Worm (Caenorhabditis elegans) whole organism, L4 larva: ENCODE data around the gene act-2.
A peak's percentile ranks its signal among the peaks of the same experiment; 100 is the strongest.

ENCODE experiments used
- F44E2.7 ChIP-seq: fragments of 200-800 bp; sonication (Bioruptor generic); IDR thresholded peaks from 2 replicates; pipeline ENCODE4 v2.1.2; 2022; ENCODE audit warnings: missing genetic modification characterization, missing compliant biosample characterization
- Y105C5A.15 ChIP-seq: fragments of 200-800 bp; sonication (Bioruptor generic); IDR thresholded peaks from 2 replicates; pipeline ENCODE4 v1.3.6; 2022; ENCODE audit warnings: missing genetic modification characterization, missing compliant biosample characterization
- Y48G9A.11 ChIP-seq: fragments of 200-800 bp; sonication (Bioruptor generic); IDR thresholded peaks from 2 replicates; pipeline ENCODE4 v1.3.6; 2022; ENCODE audit warnings: missing genetic modification reagents, missing genetic modification characterization, missing compliant biosample characterization
- Y75B8A.6 ChIP-seq: fragments of 200-800 bp; sonication (Bioruptor generic); IDR thresholded peaks from 2 replicates; pipeline ENCODE4 v1.3.6; 2022; ENCODE audit warnings: missing genetic modification reagents, missing genetic modification characterization, missing compliant biosample characterization
- aha-1 ChIP-seq: fragments of 150-350 bp; peaks from one replicate; lab custom pipeline; 2014; ENCODE audit warnings: missing biosample characterization, missing genetic modification characterization
- ama-1 ChIP-seq: fragments of 150-350 bp; optimal IDR thresholded peaks from 2 replicates; lab custom pipeline; 2014; ENCODE audit warnings: inconsistent platforms, mixed read lengths
- arid-1 ChIP-seq: fragments of 200-800 bp; sonication (Bioruptor generic); conservative IDR thresholded peaks from 2 replicates; pipeline ENCODE4 v1.3.6; 2022; ENCODE audit warnings: missing genetic modification reagents, missing genetic modification characterization, missing compliant biosample characterization
- attf-4 ChIP-seq: sonication (generic microtip); optimal IDR thresholded peaks from 3 replicates; lab custom pipeline; 2017; ENCODE audit warnings: missing biosample characterization, missing genetic modification characterization
- ceh-28 ChIP-seq: fragments of 150-350 bp; optimal IDR thresholded peaks from 2 replicates; lab custom pipeline; 2014; ENCODE audit warnings: missing biosample characterization, missing genetic modification reagents, missing genetic modification characterization
- ceh-62 ChIP-seq: sonication (generic microtip); optimal IDR thresholded peaks from 2 replicates; lab custom pipeline; 2017; ENCODE audit warnings: missing biosample characterization, missing genetic modification characterization
- ces-1 ChIP-seq: fragments of 150-350 bp; sonication (generic microtip); optimal IDR thresholded peaks from 4 replicates; lab custom pipeline; 2014; ENCODE audit warnings: missing biosample characterization, missing genetic modification reagents, missing genetic modification characterization
- ctbp-1 ChIP-seq: fragments of 200-800 bp; sonication (Bioruptor generic); IDR thresholded peaks from 2 replicates; pipeline ENCODE4 v1.3.6; 2022; ENCODE audit warnings: missing genetic modification reagents, missing genetic modification characterization, missing compliant biosample characterization
- daf-12 ChIP-seq: fragments of 150-350 bp; optimal IDR thresholded peaks from 2 replicates; lab custom pipeline; 2014; ENCODE audit warnings: missing biosample characterization, missing genetic modification reagents, missing genetic modification characterization
- daf-16 ChIP-seq, 3 experiments: sonication (generic microtip); optimal IDR thresholded peaks; 2 replicates each; lab custom pipeline; 2016 to 2017; ENCODE audit warnings: missing genetic modification characterization in 3 of 3, missing genetic modification reagents in 3 of 3, mild to moderate bottlenecking in 2 of 3, missing compliant biosample characterization in 2 of 3, missing biosample characterization in 1 of 3, moderate library complexity in 1 of 3
- dmd-9 ChIP-seq: fragments of 200-800 bp; sonication (Bioruptor generic); IDR thresholded peaks from 2 replicates; pipeline ENCODE4 v1.3.6; 2022; ENCODE audit warnings: missing genetic modification reagents, missing genetic modification characterization, missing compliant biosample characterization
- dpl-1 ChIP-seq: fragments of 150-350 bp; optimal IDR thresholded peaks from 2 replicates; lab custom pipeline; 2014; ENCODE audit warnings: missing biosample characterization, missing genetic modification reagents, missing genetic modification characterization
- dve-1 ChIP-seq: sonication (generic microtip); optimal IDR thresholded peaks from 2 replicates; lab custom pipeline; 2017; ENCODE audit warnings: antibody characterized with exemption, mild to moderate bottlenecking, missing genetic modification characterization, missing compliant biosample characterization; ENCODE audit not compliant: insufficient read depth
- egl-43 ChIP-seq: fragments of 200-800 bp; sonication (Bioruptor generic); IDR thresholded peaks from 2 replicates; pipeline ENCODE4 v1.3.6; 2022; ENCODE audit warnings: missing genetic modification reagents, missing genetic modification characterization, missing compliant biosample characterization
- hlh-11 ChIP-seq: fragments of 200-800 bp; sonication (Bioruptor generic); optimal IDR thresholded peaks from 2 replicates; lab custom pipeline; 2018; ENCODE audit warnings: mild to moderate bottlenecking, missing genetic modification characterization, missing compliant biosample characterization
- jun-1 ChIP-seq: fragments of 150-350 bp; optimal IDR thresholded peaks from 2 replicates; lab custom pipeline; 2014; ENCODE audit warnings: missing biosample characterization, missing genetic modification reagents, missing genetic modification characterization
- lin-1 ChIP-seq: fragments of 200-800 bp; sonication (Bioruptor generic); IDR thresholded peaks from 2 replicates; pipeline ENCODE4 v1.3.6; 2022; ENCODE audit warnings: missing genetic modification reagents, missing genetic modification characterization, missing compliant biosample characterization
- lin-29 ChIP-seq: fragments of 200-800 bp; sonication (Bioruptor generic); IDR thresholded peaks from 2 replicates; pipeline ENCODE4 v1.3.6; 2022; ENCODE audit warnings: missing genetic modification reagents, missing genetic modification characterization, missing compliant biosample characterization
- lin-38 ChIP-seq: fragments of 200-800 bp; sonication (Bioruptor generic); IDR thresholded peaks from 2 replicates; pipeline ENCODE4 v1.3.6; 2022; ENCODE audit warnings: missing genetic modification reagents, missing genetic modification characterization, missing compliant biosample characterization
- lir-3 ChIP-seq: sonication (generic microtip); optimal IDR thresholded peaks from 2 replicates; lab custom pipeline; 2016; ENCODE audit warnings: mild to moderate bottlenecking, missing genetic modification characterization, missing compliant biosample characterization
- lsy-2 ChIP-seq, 2 experiments: fragments of 150-350 bp in 1 of 2; sonication (generic microtip) in 1 of 2; optimal IDR thresholded peaks; 2 replicates each; lab custom pipeline; 2014 to 2017; ENCODE audit warnings: missing biosample characterization in 2 of 2, missing genetic modification characterization in 2 of 2
- mdl-1 ChIP-seq, 2 experiments: fragments of 150-350 bp in 1 of 2; sonication (generic microtip) in 1 of 2; optimal IDR thresholded peaks; 2 replicates each; lab custom pipeline; 2014 to 2017; ENCODE audit warnings: missing biosample characterization in 2 of 2, missing genetic modification characterization in 2 of 2
- mdt-29 ChIP-seq: fragments of 200-800 bp; sonication (Bioruptor generic); IDR thresholded peaks from 2 replicates; pipeline ENCODE4 v1.3.6; 2022; ENCODE audit warnings: missing genetic modification reagents, missing genetic modification characterization, missing compliant biosample characterization
- mxl-2 ChIP-seq: fragments of 200-800 bp; sonication (Bioruptor generic); conservative IDR thresholded peaks from 2 replicates; pipeline ENCODE4 v1.3.6; 2022; ENCODE audit warnings: missing genetic modification reagents, missing genetic modification characterization, missing compliant biosample characterization
- mxl-3 ChIP-seq: fragments of 200-800 bp; sonication (Bioruptor generic); optimal IDR thresholded peaks from 2 replicates; lab custom pipeline; 2018; ENCODE audit warnings: mild to moderate bottlenecking, missing genetic modification characterization, missing compliant biosample characterization
- nhr-11 ChIP-seq: fragments of 150-350 bp; optimal IDR thresholded peaks from 2 replicates; lab custom pipeline; 2014; ENCODE audit warnings: missing biosample characterization, missing genetic modification characterization
- nhr-25 ChIP-seq: sonication (generic microtip); optimal IDR thresholded peaks from 2 replicates; lab custom pipeline; 2017; ENCODE audit warnings: missing genetic modification characterization, mild to moderate bottlenecking, missing compliant biosample characterization, antibody characterized with exemption, moderate library complexity, borderline replicate concordance; ENCODE audit not compliant: insufficient read depth
- nhr-28 ChIP-seq: fragments of 150-350 bp; optimal IDR thresholded peaks from 2 replicates; lab custom pipeline; 2014; ENCODE audit warnings: missing biosample characterization, missing genetic modification characterization
- nhr-48 ChIP-seq: sonication (generic microtip); optimal IDR thresholded peaks from 2 replicates; lab custom pipeline; 2016; ENCODE audit warnings: mild to moderate bottlenecking, missing genetic modification characterization, missing compliant biosample characterization
- nhr-6 ChIP-seq: fragments of 150-350 bp; optimal IDR thresholded peaks from 2 replicates; lab custom pipeline; 2014; ENCODE audit warnings: missing biosample characterization, missing genetic modification characterization
- pha-4 ChIP-seq, 2 experiments: fragments of 150-350 bp in 1 of 2; fragments of 200-800 bp in 1 of 2; sonication (Bioruptor generic) in 1 of 2; IDR thresholded peaks in 1 of 2; optimal IDR thresholded peaks in 1 of 2; 2 replicates each; pipeline versions ENCODE4 v1.3.6 to Lab custom; 2014 to 2022; ENCODE audit warnings: missing genetic modification characterization in 2 of 2, missing genetic modification reagents in 2 of 2, missing biosample characterization in 1 of 2, missing compliant biosample characterization in 1 of 2
- php-3 ChIP-seq: fragments of 200-800 bp; sonication (Bioruptor generic); IDR thresholded peaks from 2 replicates; pipeline ENCODE4 v1.3.6; 2022; ENCODE audit warnings: missing genetic modification reagents, missing genetic modification characterization, missing compliant biosample characterization
- pqm-1 ChIP-seq: sonication (generic microtip); optimal IDR thresholded peaks from 2 replicates; lab custom pipeline; 2017; ENCODE audit warnings: missing biosample characterization, missing genetic modification characterization
- rbr-2 ChIP-seq: sonication (generic microtip); optimal IDR thresholded peaks from 2 replicates; lab custom pipeline; 2016; ENCODE audit warnings: missing genotype, missing genetic modification characterization, missing compliant biosample characterization
- saeg-2 ChIP-seq: fragments of 200-800 bp; sonication (Bioruptor generic); IDR thresholded peaks from 2 replicates; pipeline ENCODE4 v1.3.6; 2022; ENCODE audit warnings: missing genetic modification reagents, missing genetic modification characterization, missing compliant biosample characterization
- snpc-1.2 ChIP-seq: fragments of 200-800 bp; sonication (Bioruptor generic); IDR thresholded peaks from 2 replicates; pipeline ENCODE4 v1.3.6; 2022; ENCODE audit warnings: missing genetic modification reagents, missing genetic modification characterization, missing compliant biosample characterization
- tag-97 ChIP-seq: fragments of 200-800 bp; sonication (Bioruptor generic); IDR thresholded peaks from 2 replicates; pipeline ENCODE4 v1.3.6; 2022; ENCODE audit warnings: missing genetic modification characterization, missing compliant biosample characterization
- tra-1 ChIP-seq: fragments of 200-800 bp; sonication (Bioruptor generic); IDR thresholded peaks from 2 replicates; pipeline ENCODE4 v1.3.6; 2022; ENCODE audit warnings: missing genetic modification reagents, missing genetic modification characterization, missing compliant biosample characterization
- unc-130 ChIP-seq: sonication (generic microtip); optimal IDR thresholded peaks from 2 replicates; lab custom pipeline; 2016; ENCODE audit warnings: missing genetic modification reagents, missing genetic modification characterization, missing compliant biosample characterization
- unc-39 ChIP-seq: sonication (generic microtip); optimal IDR thresholded peaks from 2 replicates; lab custom pipeline; 2017; ENCODE audit warnings: missing biosample characterization, missing genetic modification characterization
- unc-62 ChIP-seq, 3 experiments: fragments of 150-350 bp in 1 of 3; sonication (generic microtip); optimal IDR thresholded peaks in 2 of 3; peaks in 1 of 3; 1 replicate in 1 of 3; 2 replicates in 2 of 3; lab custom pipeline; 2014 to 2017; ENCODE audit warnings: missing biosample characterization in 3 of 3, missing genetic modification characterization in 3 of 3, missing genetic modification reagents in 3 of 3, missing genotype in 1 of 3
- zfp-3 ChIP-seq: fragments of 200-800 bp; sonication (Bioruptor generic); conservative IDR thresholded peaks from 2 replicates; pipeline ENCODE4 v1.3.6; 2022; ENCODE audit warnings: missing genetic modification reagents, missing genetic modification characterization, missing compliant biosample characterization
- zip-2 ChIP-seq: fragments of 150-350 bp; optimal IDR thresholded peaks from 2 replicates; lab custom pipeline; 2014; ENCODE audit warnings: missing biosample characterization, missing genetic modification characterization

The act-2 gene

DNA sequence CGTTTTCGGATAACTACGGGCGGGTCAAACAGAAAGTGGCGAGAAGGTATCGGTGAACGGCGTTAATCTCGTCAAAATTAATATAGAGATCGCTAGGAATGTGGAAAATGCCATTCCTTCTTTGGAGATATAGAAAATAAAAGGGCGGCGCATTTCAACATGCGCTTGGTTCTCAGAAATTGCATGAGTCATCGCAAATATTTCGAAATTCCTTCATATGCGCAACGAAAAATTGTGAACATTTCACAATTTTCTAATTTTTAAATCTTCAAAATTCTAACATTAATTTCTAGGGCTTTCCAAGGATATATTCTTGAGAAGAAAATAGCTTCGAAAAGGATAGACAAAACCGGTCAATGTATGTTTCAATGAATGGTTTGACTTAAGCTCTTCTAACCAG is 920 bp upstream of the act-2 start (continued):
- TF ChIP-seq ces-1 (GFP tag; lab: Kevin White, UChicago) (no peak), ceh-62 (tag; lab: Kevin White, UChicago) (no peak), ceh-28 (tag; lab: Kevin White, UChicago) (no peak)
- TF ChIP-seq, all 104 proteins: peak for 0

DNA sequence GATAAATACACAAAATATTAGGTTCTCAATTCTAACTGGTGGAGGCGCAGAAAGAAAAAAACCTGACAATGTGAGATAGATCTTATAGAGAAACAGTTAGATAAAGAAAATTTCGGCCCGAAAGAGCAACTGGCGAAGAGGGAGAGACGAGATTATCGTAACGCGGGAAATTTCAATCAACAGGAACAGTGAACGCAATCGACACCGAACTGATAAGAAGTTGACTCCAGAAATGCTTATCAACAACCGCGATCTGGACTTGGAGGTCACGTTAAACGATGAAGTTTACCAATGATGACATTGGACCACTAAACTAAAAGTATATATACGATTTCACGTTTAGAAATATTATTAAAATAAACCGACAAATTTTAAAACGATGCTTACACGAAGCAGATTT is 1.6 kb downstream of the act-2 start:
- no peak for TF ChIP-seq unc-39 (tag; lab: Kevin White, UChicago)
- TF ChIP-seq snpc-1.2 (GFP tag; lab: Robert Waterston, UW), result peak; percentile 61; the same call in 1 of the 2 replicates
- TF ChIP-seq Y75B8A.6, result 0 out of 2 replicates have a peak, but pooled peaks have one; percentile 12
- TF ChIP-seq zip-2 (tag; lab: Kevin White, UChicago), result no peak
- peak; percentile 75 for TF ChIP-seq ctbp-1 (GFP tag; lab: Robert Waterston, UW)
- TF ChIP-seq dmd-9, result no peak
- peak; percentile 83 for TF ChIP-seq lin-38
- TF ChIP-seq php-3 (GFP tag; lab: Robert Waterston, UW), result no peak
- no peak for TF ChIP-seq dpl-1 (GFP tag; lab: Kevin White, UChicago)
- TF ChIP-seq lin-29, result 0 out of 2 replicates have a peak, but pooled peaks have one; percentile 9
- no peak for TF ChIP-seq attf-4 (tag; lab: Kevin White, UChicago)
- TF ChIP-seq daf-16 (GFP tag; optimal IDR thresholded peaks at IDR 0.05; lab: Kevin White, UChicago), result no peak
- TF ChIP-seq daf-16 (tag; optimal IDR thresholded peaks at IDR 0.05; lab: Kevin White, UChicago), result no peak
- peak; percentile 74 for TF ChIP-seq mdt-29 (GFP tag; lab: Robert Waterston, UW)
- no peak for TF ChIP-seq ceh-62 (tag; lab: Kevin White, UChicago)
- TF ChIP-seq nhr-6 (tag; lab: Kevin White, UChicago), result peak; percentile 10
- 0 out of 2 replicates have a peak, but pooled peaks have one; percentile 30 for TF ChIP-seq F44E2.7 (GFP tag; lab: Robert Waterston, UW)
- no peak for TF ChIP-seq lir-3 (tag; lab: Kevin White, UChicago)
- TF ChIP-seq Y105C5A.15 (GFP tag; lab: Robert Waterston, UW), result peak; percentile 65; the same call in 1 of the 2 replicates
- TF ChIP-seq lsy-2 (tag; optimal IDR thresholded peaks at IDR 0.05; lab: Kevin White, UChicago), result no peak
- TF ChIP-seq lin-1 (GFP tag; lab: Robert Waterston, UW), result 0 out of 2 replicates have a peak, but pooled peaks have one; percentile 24
- peak; percentile 1 for TF ChIP-seq pqm-1 (tag; lab: Kevin White, UChicago)
- peak; percentile 39 for TF ChIP-seq unc-130 (GFP tag; lab: Kevin White, UChicago)
- TF ChIP-seq nhr-28 (tag; lab: Kevin White, UChicago), result peak; percentile 12
- no peak for TF ChIP-seq daf-12 (tag; lab: Kevin White, UChicago)
- TF ChIP-seq hlh-11 (tag; lab: Kevin White, UChicago), result peak; percentile 15
- TF ChIP-seq pha-4 (GFP tag; IDR thresholded peaks at IDR 0.05; lab: Robert Waterston, UW), result peak; percentile 49; the same call in 1 of the 2 replicates
- TF ChIP-seq pha-4 (tag; optimal IDR thresholded peaks at IDR 0.05; lab: Kevin White, UChicago), result no peak
- TF ChIP-seq nhr-25, result no peak
- peak; percentile 50; the same call in 1 of the 2 replicates for TF ChIP-seq mxl-2 (GFP tag; lab: Robert Waterston, UW)
- no peak for TF ChIP-seq nhr-11 (tag; lab: Kevin White, UChicago)
- TF ChIP-seq dve-1 (tag; lab: Kevin White, UChicago), result peak; percentile 1
- peak; percentile 77 for TF ChIP-seq ama-1 (lab: Kevin White, UChicago)
- TF ChIP-seq arid-1 (GFP tag; lab: Robert Waterston, UW), result peak; percentile 78
- no peak for TF ChIP-seq mdl-1 (tag; optimal IDR thresholded peaks at IDR 0.05; lab: Kevin White, UChicago)
- TF ChIP-seq mxl-3 (GFP tag; lab: Kevin White, UChicago), result no peak
- peak; percentile 49 for TF ChIP-seq zfp-3 (GFP tag; lab: Robert Waterston, UW)
- no peak for TF ChIP-seq unc-62 (GFP tag; optimal IDR thresholded peaks at IDR 0.05 in 1 of 2; lab: Kevin White, UChicago)
- TF ChIP-seq unc-62 (tag; optimal IDR thresholded peaks at IDR 0.05; lab: Kevin White, UChicago), result no peak
- peak; percentile 67; the same call in 1 of the 2 replicates for TF ChIP-seq saeg-2
- peak; percentile 55 for TF ChIP-seq aha-1 (tag; lab: Kevin White, UChicago)
- peak; percentile 46; the same call in 1 of the 2 replicates for TF ChIP-seq tra-1 (GFP tag; lab: Robert Waterston, UW)
- TF ChIP-seq tag-97 (GFP tag; lab: Robert Waterston, UW), result no peak
- TF ChIP-seq nhr-48 (tag; lab: Kevin White, UChicago), result no peak
- TF ChIP-seq egl-43 (GFP tag; lab: Robert Waterston, UW), result peak; percentile 77; the same call in 1 of the 2 replicates
- TF ChIP-seq Y48G9A.11 (GFP tag; lab: Robert Waterston, UW), result peak; percentile 80; the same call in 1 of the 2 replicates
- no peak for TF ChIP-seq jun-1 (tag; lab: Kevin White, UChicago)
- TF ChIP-seq rbr-2 (tag; lab: Kevin White, UChicago), result no peak
